Fruit fly (Drosophila melanogaster) whole organism, wandering third instar larva: Measurements from ENCODE around the gene CG18666.

ENCODE experiments used
- Dfd ChIP-seq: fragments of >200 bp; optimal IDR thresholded peaks from 2 replicates; lab custom pipeline; 2017; ENCODE audit warnings: missing biosample characterization, missing genetic modification characterization
- Dif ChIP-seq: fragments of 200-275, 200-300 bp; sonication (Bioruptor generic); optimal IDR thresholded peaks from 2 replicates; lab custom pipeline; 2018; ENCODE audit warnings: missing biosample characterization, missing genetic modification characterization; ENCODE audit not compliant: partially characterized antibody
- Myc ChIP-seq: fragments of >200 bp; optimal IDR thresholded peaks from 2 replicates; lab custom pipeline; 2017
- Rel ChIP-seq, 2 experiments: fragments of 200-800 bp; sonication (Bioruptor generic) in 1 of 2; optimal IDR thresholded peaks; 2 replicates in 1 of 2; 3 replicates in 1 of 2; lab custom pipeline; 2016 to 2019; ENCODE audit warnings: mild to moderate bottlenecking in 2 of 2, missing biosample characterization in 2 of 2, missing genetic modification characterization in 2 of 2, moderate library complexity in 1 of 2
- Sp1 ChIP-seq: fragments of 200-800 bp; sonication (Bioruptor generic); optimal IDR thresholded peaks from 3 replicates; lab custom pipeline; 2019; ENCODE audit warnings: missing biosample characterization, mild to moderate bottlenecking, missing genetic modification characterization, moderate library complexity
- Vsx2 ChIP-seq: fragments of 200-300, 225-300 bp; sonication (Bioruptor generic); optimal IDR thresholded peaks from 2 replicates; lab custom pipeline; 2018; ENCODE audit warnings: missing biosample characterization, missing genetic modification characterization; ENCODE audit not compliant: partially characterized antibody
- dl ChIP-seq, 2 experiments: fragments of 175-275, 200-275 bp in 1 of 2; fragments of 200-275 bp in 1 of 2; sonication (Bioruptor generic); optimal IDR thresholded peaks; lab custom pipeline; 2018; ENCODE audit warnings: mild to moderate bottlenecking in 2 of 2, missing biosample characterization in 2 of 2, missing genetic modification characterization in 2 of 2, moderate library complexity in 2 of 2; ENCODE audit not compliant: partially characterized antibody in 2 of 2, insufficient read depth in 1 of 2
- dmrt93B ChIP-seq: fragments of 200-800 bp; sonication (Bioruptor generic); optimal IDR thresholded peaks from 2 replicates; lab custom pipeline; 2018; ENCODE audit warnings: missing biosample characterization, mild to moderate bottlenecking, missing genetic modification characterization
- dsf ChIP-seq: sonication (Bioruptor generic); optimal IDR thresholded peaks from 2 replicates; lab custom pipeline; 2016; ENCODE audit warnings: missing biosample characterization, missing genetic modification characterization, borderline replicate concordance
- lola ChIP-seq: fragments of >200 bp; optimal IDR thresholded peaks from 2 replicates; lab custom pipeline; 2017; ENCODE audit warnings: missing biosample characterization, missing genetic modification characterization
- usp ChIP-seq: fragments of >200 bp; optimal IDR thresholded peaks from 2 replicates; lab custom pipeline; 2017; ENCODE audit warnings: missing biosample characterization, missing genetic modification characterization

- TF ChIP-seq Myc (lab: Kevin White, UChicago) (no peak), Vsx2 (GFP tag; lab: Kevin White, UChicago) (no peak), dmrt93B (GFP tag; lab: Kevin White, UChicago) (no peak), Dfd (GFP tag; lab: Kevin White, UChicago) (no peak), Sp1 (GFP tag; lab: Kevin White, UChicago) (no peak), Dif (no peak), Rel (GFP tag; optimal IDR thresholded peaks at IDR 0.05; lab: Kevin White, UChicago) (no peak), Rel (tag; optimal IDR thresholded peaks at IDR 0.05; lab: Kevin White, UChicago) (no peak), dl (GFP tag; optimal IDR thresholded peaks at IDR 0.05; lab: Kevin White, UChicago; ENCODE audit: insufficient read depth in 1 of 2, partially characterized antibody in 2 of 2) (no peak), usp (GFP tag; lab: Kevin White, UChicago) (no peak), lola (GFP tag; lab: Kevin White, UChicago) (no peak), dsf (GFP tag; lab: Kevin White, UChicago) (no peak)
Measured at dm6 chr2L:11032285-11032970, 2.2 kb upstream of the CG18666 start.
